Worm (Caenorhabditis elegans) whole organism, L4 larva: ENCODE results near the gene cyp-35B3.

Experiments used
- F49E8.2 ChIP-seq: sonication (generic microtip); optimal IDR thresholded peaks from 2 replicates; lab custom pipeline; 2016; ENCODE audit warnings: missing compliant biosample characterization, mild to moderate bottlenecking, missing genetic modification characterization, borderline replicate concordance
- ama-1 ChIP-seq: fragments of 150-350 bp; optimal IDR thresholded peaks from 2 replicates; lab custom pipeline; 2014; ENCODE audit warnings: inconsistent platforms, mixed read lengths
- arid-1 ChIP-seq: fragments of 200-800 bp; sonication (Bioruptor generic); conservative IDR thresholded peaks from 2 replicates; pipeline ENCODE4 v1.3.6; 2022; ENCODE audit warnings: missing genetic modification reagents, missing genetic modification characterization, missing compliant biosample characterization
- ceh-44 ChIP-seq: fragments of 200-800 bp; sonication (Bioruptor generic); IDR thresholded peaks from 2 replicates; pipeline ENCODE4 v1.3.6; 2022; ENCODE audit warnings: missing genetic modification reagents, missing genetic modification characterization, missing compliant biosample characterization
- daf-19 ChIP-seq: fragments of 200-800 bp; sonication (Bioruptor generic); conservative IDR thresholded peaks from 2 replicates; pipeline ENCODE4 v1.3.6; 2022; ENCODE audit warnings: missing genetic modification characterization, missing compliant biosample characterization
- egl-43 ChIP-seq: fragments of 200-800 bp; sonication (Bioruptor generic); IDR thresholded peaks from 2 replicates; pipeline ENCODE4 v1.3.6; 2022; ENCODE audit warnings: missing genetic modification reagents, missing genetic modification characterization, missing compliant biosample characterization
- lin-38 ChIP-seq: fragments of 200-800 bp; sonication (Bioruptor generic); IDR thresholded peaks from 2 replicates; pipeline ENCODE4 v1.3.6; 2022; ENCODE audit warnings: missing genetic modification reagents, missing genetic modification characterization, missing compliant biosample characterization
- mdl-1 ChIP-seq, 2 experiments: fragments of 150-350 bp in 1 of 2; sonication (generic microtip) in 1 of 2; optimal IDR thresholded peaks; 2 replicates each; lab custom pipeline; 2014 to 2017; ENCODE audit warnings: missing biosample characterization in 2 of 2, missing genetic modification characterization in 2 of 2
- mep-1 ChIP-seq: fragments of 150-350 bp; sonication (generic microtip); optimal IDR thresholded peaks from 3 replicates; lab custom pipeline; 2014; ENCODE audit warnings: missing biosample characterization, missing genetic modification characterization
- nhr-10 ChIP-seq: fragments of 150-350 bp; optimal IDR thresholded peaks from 2 replicates; lab custom pipeline; 2014; ENCODE audit warnings: missing biosample characterization, missing genetic modification characterization
- nhr-111 ChIP-seq: fragments of 200-800 bp; sonication (Bioruptor generic); optimal IDR thresholded peaks from 2 replicates; lab custom pipeline; 2018; ENCODE audit warnings: mild to moderate bottlenecking, missing genetic modification characterization, missing compliant biosample characterization
- nhr-48 ChIP-seq: sonication (generic microtip); optimal IDR thresholded peaks from 2 replicates; lab custom pipeline; 2016; ENCODE audit warnings: mild to moderate bottlenecking, missing genetic modification characterization, missing compliant biosample characterization
- nhr-76 ChIP-seq: fragments of 150-350 bp; optimal IDR thresholded peaks from 2 replicates; lab custom pipeline; 2014; ENCODE audit warnings: missing biosample characterization, missing genetic modification characterization
- set-16 ChIP-seq: fragments of 200-800 bp; sonication (Bioruptor generic); IDR thresholded peaks from 2 replicates; pipeline ENCODE4 v1.3.6; 2022; ENCODE audit warnings: missing genetic modification reagents, missing genetic modification characterization, missing compliant biosample characterization

DNA sequence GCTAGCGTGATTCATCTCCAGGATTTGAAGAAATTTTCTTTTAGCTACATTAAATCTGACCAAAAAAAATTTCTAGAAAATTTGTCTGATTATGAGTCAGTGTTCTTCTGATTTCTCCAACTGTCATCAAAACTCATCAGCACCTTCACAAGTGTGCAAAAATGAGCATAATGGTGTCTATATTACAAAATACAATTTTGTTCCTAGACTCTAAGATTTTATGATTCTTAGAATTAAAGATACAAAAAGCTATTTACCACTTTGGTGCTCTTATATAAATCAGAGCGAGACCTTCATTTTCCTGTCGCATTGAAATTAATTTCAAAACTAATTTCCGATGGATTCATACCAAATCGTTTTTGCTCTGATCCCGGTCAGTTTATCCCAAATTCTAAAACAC is 32.7 kb upstream of the cyp-35B3 start, which contains the start of gene srx-68:
- TF ChIP-seq arid-1 (GFP tag; lab: Robert Waterston, UW) (no peak), ama-1 (lab: Kevin White, UChicago) (no peak), mep-1 (tag; lab: Kevin White, UChicago) (no peak), egl-43 (GFP tag; lab: Robert Waterston, UW) (no peak), F49E8.2 (tag; lab: Kevin White, UChicago) (no peak), mdl-1 (tag; optimal IDR thresholded peaks at IDR 0.05; lab: Kevin White, UChicago) (no peak), set-16 (GFP tag; lab: Robert Waterston, UW) (no peak), nhr-76 (tag; lab: Kevin White, UChicago) (no peak), nhr-10 (tag; lab: Kevin White, UChicago) (no peak), ceh-44 (GFP tag; lab: Robert Waterston, UW) (no peak), nhr-48 (tag; lab: Kevin White, UChicago) (no peak), nhr-111 (no peak), lin-38 (GFP tag; lab: Robert Waterston, UW) (no peak), daf-19 (no peak)
